Fruit fly (Drosophila melanogaster) whole organism, embryonic: ENCODE data around the gene scramb2.

Experiments used
- Ada2b ChIP-seq: fragments of 200-800 bp; sonication (Bioruptor generic); IDR thresholded peaks from 2 replicates; pipeline ENCODE4 v1.3.6; 2022; ENCODE audit warnings: missing biosample characterization, missing genetic modification characterization
- Aef1 ChIP-seq: fragments of 200-800 bp; sonication (Bioruptor generic); IDR thresholded peaks from 3 replicates; pipeline ENCODE4 v1.3.6; 2022; ENCODE audit warnings: missing biosample characterization, missing genetic modification characterization
- Atf-2 ChIP-seq: fragments of 200-800 bp; sonication (Bioruptor generic); optimal IDR thresholded peaks from 2 replicates; lab custom pipeline; 2016; ENCODE audit warnings: missing biosample characterization, missing genetic modification characterization
- Atf3 ChIP-seq: fragments of 200-800 bp; sonication (Bioruptor generic); optimal IDR thresholded peaks from 3 replicates; lab custom pipeline; 2016; ENCODE audit warnings: missing biosample characterization, missing genetic modification characterization
- Blimp-1 ChIP-seq: fragments of 200-800 bp; sonication (Bioruptor generic); optimal IDR thresholded peaks from 3 replicates; lab custom pipeline; 2018; ENCODE audit warnings: missing biosample characterization, missing genetic modification characterization, mild to moderate bottlenecking, moderate library complexity, missing genetic modification reagents
- CG10274 ChIP-seq: fragments of 200-800 bp; sonication (Bioruptor generic); optimal IDR thresholded peaks from 3 replicates; lab custom pipeline; 2017; ENCODE audit warnings: missing biosample characterization, mild to moderate bottlenecking, missing genetic modification characterization
- CG10321 ChIP-seq: fragments of 200-800 bp; sonication (Bioruptor generic); IDR thresholded peaks from 2 replicates; pipeline ENCODE4 v1.3.6; 2022; ENCODE audit warnings: missing biosample characterization, missing genetic modification characterization
- CG12299 ChIP-seq: fragments of 200-800 bp; sonication (Bioruptor generic); optimal IDR thresholded peaks from 2 replicates; lab custom pipeline; 2018; ENCODE audit warnings: missing biosample characterization, mild to moderate bottlenecking, missing genetic modification characterization
- CG14667 ChIP-seq: fragments of 200-800 bp; sonication (Bioruptor generic); IDR thresholded peaks from 2 replicates; pipeline ENCODE4 v1.3.6; 2022; ENCODE audit warnings: missing biosample characterization, missing genetic modification characterization
- CG1647 ChIP-seq: fragments of 200-800 bp; sonication (Bioruptor generic); optimal IDR thresholded peaks from 3 replicates; lab custom pipeline; 2016; ENCODE audit warnings: missing biosample characterization, missing genetic modification characterization
- CG17612 ChIP-seq: fragments of 200-800 bp; sonication (Bioruptor generic); IDR thresholded peaks from 2 replicates; pipeline ENCODE4 v1.3.6; 2022; ENCODE audit warnings: missing biosample characterization, missing genetic modification characterization
- CG18011 ChIP-seq: fragments of 200-800 bp; sonication (Bioruptor generic); optimal IDR thresholded peaks from 2 replicates; lab custom pipeline; 2017; ENCODE audit warnings: missing biosample characterization, missing genetic modification characterization, mild to moderate bottlenecking, moderate library complexity, missing genotype
- CG2678 ChIP-seq: fragments of 200-800 bp; sonication (Bioruptor generic); optimal IDR thresholded peaks from 3 replicates; lab custom pipeline; 2019; ENCODE audit warnings: missing biosample characterization, mild to moderate bottlenecking, missing genetic modification characterization, moderate library complexity
- CG3163 ChIP-seq: fragments of 200-800 bp; sonication (Bioruptor generic); optimal IDR thresholded peaks from 3 replicates; lab custom pipeline; 2016; ENCODE audit warnings: missing biosample characterization, missing genetic modification characterization
- CG6654 ChIP-seq: fragments of 200-800 bp; sonication (Bioruptor generic); optimal IDR thresholded peaks from 2 replicates; lab custom pipeline; 2017; ENCODE audit warnings: missing biosample characterization, mild to moderate bottlenecking, missing genetic modification characterization
- CG6791 ChIP-seq: fragments of 200-800 bp; sonication (Bioruptor generic); IDR thresholded peaks from 3 replicates; pipeline ENCODE4 v1.3.6; 2022; ENCODE audit warnings: missing biosample characterization, missing genetic modification characterization; ENCODE audit not compliant: partially characterized antibody
- CG6854 ChIP-seq: fragments of 200-800 bp; sonication (Bioruptor generic); optimal IDR thresholded peaks from 3 replicates; lab custom pipeline; 2017; ENCODE audit warnings: missing biosample characterization, mild to moderate bottlenecking, missing genetic modification characterization
- CG7271 ChIP-seq: fragments of 200-800 bp; sonication (Bioruptor generic); optimal IDR thresholded peaks from 2 replicates; lab custom pipeline; 2018; ENCODE audit warnings: missing biosample characterization, mild to moderate bottlenecking, missing genetic modification characterization, moderate library complexity
- CG8281 ChIP-seq: fragments of 200-800 bp; sonication (Bioruptor generic); optimal IDR thresholded peaks from 2 replicates; lab custom pipeline; 2018; ENCODE audit warnings: missing biosample characterization, mild to moderate bottlenecking, missing genetic modification characterization, moderate library complexity
- CG9437 ChIP-seq: fragments of 200-800 bp; sonication (Bioruptor generic); optimal IDR thresholded peaks from 2 replicates; lab custom pipeline; 2018; ENCODE audit warnings: missing biosample characterization, mild to moderate bottlenecking, missing genetic modification characterization
- CG9609 ChIP-seq: fragments of 200-800 bp; sonication (Bioruptor generic); optimal IDR thresholded peaks from 3 replicates; lab custom pipeline; 2016; ENCODE audit warnings: missing biosample characterization, missing genetic modification characterization
- CkIIα-i1 ChIP-seq: fragments of 200-800 bp; sonication (Bioruptor generic); IDR thresholded peaks from 2 replicates; pipeline ENCODE4 v1.3.6; 2022; ENCODE audit warnings: missing biosample characterization, missing genetic modification characterization
- Dref ChIP-seq: fragments of 200-800 bp; sonication (Bioruptor generic); IDR thresholded peaks from 2 replicates; pipeline ENCODE4 v1.3.6; 2022; ENCODE audit warnings: missing biosample characterization, missing genetic modification characterization
- E2f1 ChIP-seq: fragments of 200-800 bp; sonication (Bioruptor generic); IDR thresholded peaks from 2 replicates; pipeline ENCODE4 v1.3.6; 2022; ENCODE audit warnings: missing biosample characterization, missing genetic modification characterization
- Gug ChIP-seq: fragments of 200-800 bp; sonication (Bioruptor generic); IDR thresholded peaks from 4 replicates; pipeline ENCODE4 v1.3.6; 2022; ENCODE audit warnings: missing biosample characterization, missing genetic modification characterization
- H2.0 ChIP-seq: fragments of 200-800 bp; sonication (Bioruptor generic); IDR thresholded peaks from 2 replicates; pipeline ENCODE4 v1.3.6; 2022; ENCODE audit warnings: missing biosample characterization, missing genetic modification characterization
- HHEX ChIP-seq: fragments of 200-800 bp; sonication (Bioruptor generic); optimal IDR thresholded peaks from 3 replicates; lab custom pipeline; 2017; ENCODE audit warnings: missing biosample characterization, mild to moderate bottlenecking, missing genetic modification characterization, missing genetic modification reagents
- Hey ChIP-seq: fragments of 200-800 bp; sonication (Bioruptor generic); optimal IDR thresholded peaks from 3 replicates; lab custom pipeline; 2018; ENCODE audit warnings: missing biosample characterization, mild to moderate bottlenecking, missing genetic modification characterization
- Hmr ChIP-seq: fragments of 200-800 bp; sonication (Bioruptor generic); optimal IDR thresholded peaks from 3 replicates; lab custom pipeline; 2017; ENCODE audit warnings: mild to moderate bottlenecking, missing biosample characterization, missing genetic modification reagents, missing genetic modification characterization
- Hr39 ChIP-seq: fragments of >200 bp; optimal IDR thresholded peaks from 2 replicates; lab custom pipeline; 2017
- Optix ChIP-seq: fragments of 200-800 bp; sonication (Bioruptor generic); IDR thresholded peaks from 3 replicates; pipeline ENCODE4 v1.3.6; 2022; ENCODE audit warnings: missing biosample characterization, missing genetic modification characterization
- Ptx1 ChIP-seq: fragments of 200-800 bp; sonication (Bioruptor generic); IDR thresholded peaks from 2 replicates; pipeline ENCODE4 v1.3.6; 2022; ENCODE audit warnings: missing biosample characterization, missing genetic modification characterization
- TFAM ChIP-seq: fragments of 200-800 bp; sonication (Bioruptor generic); optimal IDR thresholded peaks from 2 replicates; lab custom pipeline; 2017; ENCODE audit warnings: missing biosample characterization, missing genetic modification characterization, inconsistent platforms
- bigmax ChIP-seq: fragments of 200-800 bp; sonication (Bioruptor generic); optimal IDR thresholded peaks from 2 replicates; lab custom pipeline; 2018; ENCODE audit warnings: missing biosample characterization, mild to moderate bottlenecking, missing genetic modification characterization
- chif ChIP-seq, 2 experiments: fragments of 200-800 bp; sonication (Bioruptor generic); optimal IDR thresholded peaks; 3 replicates each; lab custom pipeline; 2016; ENCODE audit warnings: missing biosample characterization in 2 of 2, missing genetic modification characterization in 2 of 2
- chinmo ChIP-seq: fragments of 200-800 bp; sonication (Bioruptor generic); IDR thresholded peaks from 4 replicates; pipeline ENCODE4 v1.3.6; 2022; ENCODE audit warnings: missing biosample characterization, missing genetic modification characterization; ENCODE audit not compliant: partially characterized antibody
- crp ChIP-seq, 2 experiments: fragments of 200-800 bp; sonication (Bioruptor generic); optimal IDR thresholded peaks; 2 replicates in 1 of 2; 3 replicates in 1 of 2; lab custom pipeline; 2017; ENCODE audit warnings: missing biosample characterization in 2 of 2, missing genetic modification characterization in 2 of 2, mild to moderate bottlenecking in 1 of 2, moderate library complexity in 1 of 2
- dm ChIP-seq: fragments of 200-800 bp; sonication (Bioruptor generic); optimal IDR thresholded peaks from 3 replicates; lab custom pipeline; 2016; ENCODE audit warnings: missing biosample characterization, missing genetic modification characterization
- esg ChIP-seq: fragments of 200-800 bp; sonication (Bioruptor generic); conservative IDR thresholded peaks from 2 replicates; pipeline ENCODE4 v1.3.6; 2022; ENCODE audit warnings: missing biosample characterization, missing genetic modification characterization
- fd102C ChIP-seq: fragments of 200-800 bp; sonication (Bioruptor generic); optimal IDR thresholded peaks from 2 replicates; lab custom pipeline; 2018; ENCODE audit warnings: missing biosample characterization, mild to moderate bottlenecking, missing genetic modification characterization, moderate library complexity
- lilli ChIP-seq: fragments of 200-800 bp; sonication (Bioruptor generic); optimal IDR thresholded peaks from 3 replicates; lab custom pipeline; 2016; ENCODE audit warnings: missing biosample characterization, missing genetic modification characterization
- lola ChIP-seq, 3 experiments: fragments of >200 bp in 2 of 3; fragments of 200-800 bp in 1 of 3; sonication (Bioruptor generic) in 1 of 3; optimal IDR thresholded peaks; 2 replicates each; lab custom pipeline; 2017 to 2019; ENCODE audit warnings: missing biosample characterization in 3 of 3, missing genetic modification characterization in 3 of 3, mild to moderate bottlenecking in 1 of 3, moderate library complexity in 1 of 3
- mirr ChIP-seq: fragments of 200-800 bp; sonication (Bioruptor generic); optimal IDR thresholded peaks from 3 replicates; lab custom pipeline; 2018; ENCODE audit warnings: missing biosample characterization, mild to moderate bottlenecking, missing genetic modification characterization
- onecut ChIP-seq: fragments of 200-800 bp; sonication (Bioruptor generic); IDR thresholded peaks from 2 replicates; pipeline ENCODE4 v1.3.6; 2022; ENCODE audit warnings: missing biosample characterization, missing genetic modification characterization
- ro ChIP-seq: fragments of 200-800 bp; sonication (Bioruptor generic); IDR thresholded peaks from 2 replicates; pipeline ENCODE4 v1.3.6; 2022; ENCODE audit warnings: missing biosample characterization, missing genetic modification characterization
- sr ChIP-seq: fragments of 200-800 bp; sonication (Bioruptor generic); IDR thresholded peaks from 3 replicates; pipeline ENCODE4 v1.3.6; 2022; ENCODE audit warnings: missing biosample characterization, missing genetic modification characterization
- tin ChIP-seq: fragments of 200-800 bp; sonication (Bioruptor generic); optimal IDR thresholded peaks from 3 replicates; lab custom pipeline; 2016; ENCODE audit warnings: missing biosample characterization, missing genetic modification characterization
- toy ChIP-seq: fragments of 200-800 bp; sonication (Bioruptor generic); IDR thresholded peaks from 2 replicates; pipeline ENCODE4 v1.3.6; 2022; ENCODE audit warnings: missing biosample characterization, missing genetic modification characterization
- trh ChIP-seq: fragments of 200-800 bp; sonication (Bioruptor generic); optimal IDR thresholded peaks from 2 replicates; lab custom pipeline; 2016; ENCODE audit warnings: missing biosample characterization, missing genetic modification characterization

Gene scramb2

DNA sequence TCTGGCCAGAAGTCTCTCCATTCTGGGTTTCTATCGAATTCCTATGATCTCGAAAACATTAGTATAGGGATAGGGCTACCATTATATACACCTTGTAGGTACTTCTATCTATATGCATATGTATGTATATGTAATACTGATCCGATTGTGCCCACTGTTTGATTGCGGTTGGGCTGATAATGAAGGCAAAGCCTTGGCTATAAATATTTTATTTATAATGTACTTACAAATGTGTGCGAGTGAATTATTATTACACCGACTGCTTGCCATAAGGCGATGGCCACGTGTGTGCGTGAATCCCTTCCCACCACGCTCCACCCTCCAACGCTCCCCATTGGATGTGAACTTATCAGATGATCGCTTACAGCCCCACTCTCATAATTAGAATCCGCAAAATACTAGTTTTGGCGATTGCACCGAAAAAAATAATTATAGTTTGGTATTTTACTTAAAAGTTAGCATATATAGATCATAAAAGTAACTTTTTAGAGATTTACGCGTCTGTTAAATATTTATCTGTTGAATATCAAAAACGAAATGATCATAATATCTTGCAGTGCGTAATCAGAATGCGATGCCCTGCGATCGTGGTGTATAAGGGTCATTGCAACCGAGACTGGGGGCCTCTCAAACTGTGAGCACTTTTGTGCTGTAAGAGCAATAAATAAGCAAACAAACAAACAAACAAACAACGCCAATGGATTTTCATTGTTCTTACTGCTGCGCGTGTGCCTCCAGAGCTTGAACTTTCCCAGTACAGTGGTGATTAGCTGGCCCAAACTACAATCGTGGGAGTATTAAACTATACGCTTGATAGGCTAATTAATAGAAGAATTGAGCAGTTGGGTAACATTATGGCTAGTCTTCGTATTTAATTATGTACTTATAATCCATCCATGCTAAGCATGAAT, 33.7 kb upstream of the scramb2 start (continued):
- TF ChIP-seq bigmax (GFP tag; lab: Kevin White, UChicago), result no peak
- peak; percentile 59 for TF ChIP-seq CG2678 (tag; lab: Kevin White, UChicago)
- TF ChIP-seq crp (GFP tag; optimal IDR thresholded peaks at IDR 0.05; lab: Kevin White, UChicago), result no peak
- TF ChIP-seq CG9437 (GFP tag; lab: Kevin White, UChicago), result no peak
- no peak for TF ChIP-seq CG8281
- no peak for TF ChIP-seq CG7271 (tag; lab: Kevin White, UChicago)
- TF ChIP-seq CG17612 (GFP tag; lab: Robert Waterston, UW), result no peak
- TF ChIP-seq Dref, result no peak
- peak; percentile 21 for TF ChIP-seq Atf3 (GFP tag; lab: Kevin White, UChicago)
- peak; percentile 27; the same call in 2 of the 4 replicates for TF ChIP-seq Gug
- TF ChIP-seq lola (GFP tag; optimal IDR thresholded peaks at IDR 0.05; lab: Kevin White, UChicago), result no peak
- no peak for TF ChIP-seq HHEX (GFP tag; lab: Kevin White, UChicago)
- TF ChIP-seq toy, result no peak
- peak; percentile 54 for TF ChIP-seq Ptx1 (GFP tag; lab: Robert Waterston, UW)
- no peak for TF ChIP-seq CG3163 (GFP tag; lab: Kevin White, UChicago)
- peak; percentile 11 for TF ChIP-seq Hmr (GFP tag; lab: Kevin White, UChicago)
- TF ChIP-seq H2.0 (GFP tag; lab: Robert Waterston, UW), result no peak
- TF ChIP-seq Ada2b (GFP tag; lab: Robert Waterston, UW), result peak; percentile 33; the same call in 1 of the 2 replicates
- no peak for TF ChIP-seq esg (GFP tag; lab: Robert Waterston, UW)
- no peak for TF ChIP-seq dm (GFP tag; lab: Kevin White, UChicago)
- TF ChIP-seq lilli (GFP tag; lab: Kevin White, UChicago), result no peak
- TF ChIP-seq CG6654 (GFP tag; lab: Kevin White, UChicago), result peak; percentile 95
- no peak for TF ChIP-seq CG18011
- no peak for TF ChIP-seq TFAM
- no peak for TF ChIP-seq trh (GFP tag; lab: Kevin White, UChicago)
- TF ChIP-seq CG14667 (GFP tag; lab: Robert Waterston, UW), result peak; percentile 7; the same call in 1 of the 2 replicates
- TF ChIP-seq CG6854 (GFP tag; lab: Kevin White, UChicago), result no peak
- TF ChIP-seq Hr39, result no peak
- TF ChIP-seq fd102C (GFP tag; lab: Kevin White, UChicago), result no peak
- TF ChIP-seq tin (GFP tag; lab: Kevin White, UChicago), result no peak
- TF ChIP-seq CG10274, result no peak
- TF ChIP-seq Atf-2 (GFP tag; lab: Kevin White, UChicago), result no peak
- TF ChIP-seq ro (GFP tag; lab: Robert Waterston, UW), result no peak
- peak; percentile 95 for TF ChIP-seq mirr (GFP tag; lab: Kevin White, UChicago)
- TF ChIP-seq CG12299 (tag; lab: Kevin White, UChicago), result no peak
- TF ChIP-seq sr (GFP tag; lab: Robert Waterston, UW), result no peak
- TF ChIP-seq CG1647, result no peak
- peak; percentile 16; the same call in 2 of the 3 replicates for TF ChIP-seq Aef1
- peak; percentile 17 for TF ChIP-seq Blimp-1
- peak; percentile 35; the same call in 1 of the 2 replicates for TF ChIP-seq E2f1 (GFP tag; lab: Robert Waterston, UW)
- no peak; the same call in 1 of the 2 replicates for TF ChIP-seq onecut (GFP tag; lab: Robert Waterston, UW)
- TF ChIP-seq CkIIα-i1 (GFP tag; lab: Robert Waterston, UW), result no peak
- TF ChIP-seq chinmo, result 0 out of 4 replicates have a peak, but pooled peaks have one; percentile 61
- TF ChIP-seq chif (GFP tag; optimal IDR thresholded peaks at IDR 0.05; lab: Kevin White, UChicago), result peak in 1 of 2 experiments; percentile 1
- TF ChIP-seq Optix (GFP tag; lab: Robert Waterston, UW), result peak; percentile 37; the same call in 2 of the 3 replicates
- TF ChIP-seq CG6791 (GFP tag; lab: Robert Waterston, UW), result 0 out of 3 replicates have a peak, but pooled peaks have one; percentile 24
- TF ChIP-seq CG10321, result no peak
- no peak for TF ChIP-seq CG9609 (GFP tag; lab: Kevin White, UChicago)
- TF ChIP-seq Hey (tag; lab: Kevin White, UChicago), result peak; percentile 64
